Fruit fly (Drosophila melanogaster) whole organism: ENCODE data around the gene CG14082.

Experiments used
- CG8478 ChIP-seq: fragments of >200 bp; optimal IDR thresholded peaks from 2 replicates; lab custom pipeline; 2018; ENCODE audit warnings: inconsistent platforms
- Dll ChIP-seq: fragments of >200 bp; optimal IDR thresholded peaks from 2 replicates; lab custom pipeline; 2017
- EcR ChIP-seq, 2 experiments: fragments of >200 bp; optimal IDR thresholded peaks; 2 replicates each; lab custom pipeline; 2017; ENCODE audit warnings: missing biosample characterization in 2 of 2, missing genetic modification characterization in 2 of 2, missing genetic modification reagents in 2 of 2
- pan ChIP-seq: fragments of >200 bp; optimal IDR thresholded peaks from 2 replicates; lab custom pipeline; 2017
- psq ChIP-seq: fragments of >200 bp; optimal IDR thresholded peaks from 2 replicates; lab custom pipeline; 2017
- usp ChIP-seq: fragments of >200 bp; optimal IDR thresholded peaks from 2 replicates; lab custom pipeline; 2017; ENCODE audit warnings: missing biosample characterization, missing genetic modification characterization, mixed read lengths

- TF ChIP-seq Dll (lab: Kevin White, UChicago) (no peak), EcR (GFP tag; optimal IDR thresholded peaks at IDR 0.05; lab: Kevin White, UChicago) (no peak), CG8478 (no peak), psq (lab: Kevin White, UChicago) (no peak), pan (lab: Kevin White, UChicago) (no peak), usp (no peak)
Measured at dm6 chr3L:19159894-19160293, 21.1 kb upstream of the CG14082 start.
